Fruit fly (Drosophila melanogaster) S2 (cell line): ENCODE data around the gene CG46308.

Experiments
- CG8478 ChIP-seq: fragments of >200 bp; optimal IDR thresholded peaks from 2 replicates; lab custom pipeline; 2018
- CTCF ChIP-seq, 2 experiments: fragments of >200 bp; optimal IDR thresholded peaks; 2 replicates each; lab custom pipeline; 2018

CG46308 gene

DNA sequence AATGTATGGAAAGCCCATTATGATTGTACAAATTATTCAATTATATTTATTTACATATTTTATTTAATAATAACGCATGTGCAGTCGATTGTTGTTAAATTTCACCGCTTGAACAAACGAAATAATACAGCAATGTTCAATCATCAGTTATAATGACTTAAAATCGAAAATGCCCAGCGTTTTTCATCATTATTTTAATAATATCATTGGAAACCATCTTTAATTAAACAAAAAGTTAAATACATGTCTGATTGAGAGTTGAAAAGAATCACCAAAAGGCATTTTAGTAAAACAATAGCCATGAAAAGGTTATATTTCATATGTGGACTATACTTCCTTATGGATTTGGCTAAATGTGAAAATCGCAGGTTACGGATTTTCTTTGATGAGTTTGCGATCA lies 67.2 kb downstream of the CG46308 start, which contains the start of gene CG33641:
Gene CG33641, plus strand, starts transcription at position 301 of the 400 bp plus-strand sequence.
- no peak for TF ChIP-seq CG8478
- no peak for TF ChIP-seq CTCF (optimal IDR thresholded peaks at IDR 0.05; lab: Kevin White, UChicago)

DNA sequence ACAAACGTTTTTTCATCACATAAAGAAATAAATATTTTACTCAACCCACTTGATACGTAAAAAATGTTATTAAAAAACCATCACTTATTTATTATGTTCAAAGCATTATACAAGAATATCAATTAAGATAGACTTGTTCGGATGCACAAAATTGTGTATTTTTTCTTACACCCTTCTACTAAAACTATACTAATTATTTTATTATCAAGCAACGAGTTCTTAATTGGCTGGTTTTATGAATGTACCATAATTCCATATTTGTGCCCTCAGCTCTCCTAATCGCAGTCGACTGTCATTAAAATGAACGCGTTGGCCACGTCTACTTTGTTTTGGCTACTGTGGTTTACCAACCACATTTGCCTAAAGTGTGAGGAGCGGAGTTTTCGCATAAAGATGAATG lies 68.1 kb downstream of the CG46308 start, which contains the start of gene CG33642:
Gene CG33642, plus strand, starts transcription at position 301 of the 400 bp plus-strand sequence.
- TF ChIP-seq CTCF (optimal IDR thresholded peaks at IDR 0.05; lab: Kevin White, UChicago) (no peak), CG8478 (no peak)

DNA sequence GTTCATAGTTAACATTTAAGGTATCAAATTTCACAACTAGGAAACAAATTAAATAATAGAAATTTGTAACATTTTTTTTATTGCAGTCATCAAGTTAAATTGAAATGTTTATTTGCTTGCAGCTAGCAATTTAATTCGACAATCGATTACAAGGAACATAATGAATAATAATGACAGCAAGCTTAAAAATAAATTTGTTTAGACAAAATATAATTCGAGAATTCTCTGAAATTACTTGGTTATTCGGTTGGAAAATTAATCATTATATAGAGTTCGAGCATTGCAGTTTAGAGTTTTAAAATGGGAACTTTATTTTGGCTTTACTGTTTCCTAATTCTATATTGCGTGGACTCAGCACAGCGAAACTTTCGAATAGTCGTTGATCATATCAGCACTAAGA lies 69.2 kb downstream of the CG46308 start, which contains the start of gene CG33643:
Gene CG33643, plus strand, starts transcription at position 301 of the 400 bp plus-strand sequence.
- TF ChIP-seq CG8478 = no peak

DNA sequence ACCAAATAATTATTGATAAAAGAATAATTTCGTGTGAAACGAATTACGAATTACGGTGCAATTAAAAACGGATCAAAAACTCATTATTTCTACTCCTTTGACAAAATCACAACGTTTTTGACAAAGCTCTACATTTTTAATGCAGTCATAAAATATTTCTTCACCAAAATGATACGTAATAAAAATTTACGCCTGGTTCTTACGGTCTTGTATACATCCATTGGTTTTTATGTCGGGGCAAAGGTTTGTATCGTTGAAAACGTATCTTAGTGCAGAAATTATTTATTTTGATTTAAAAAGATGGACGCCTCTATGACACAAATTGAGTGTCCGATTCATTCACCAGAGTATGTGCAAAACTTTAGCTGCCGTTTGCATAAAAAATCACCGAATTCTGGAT lies 70.2 kb downstream of the CG46308 start, which contains the start of gene CG33644:
Gene CG33644, plus strand, starts transcription at position 301 of the 400 bp plus-strand sequence.
- TF ChIP-seq CTCF (optimal IDR thresholded peaks at IDR 0.05; lab: Kevin White, UChicago) (no peak), CG8478 (no peak)

DNA sequence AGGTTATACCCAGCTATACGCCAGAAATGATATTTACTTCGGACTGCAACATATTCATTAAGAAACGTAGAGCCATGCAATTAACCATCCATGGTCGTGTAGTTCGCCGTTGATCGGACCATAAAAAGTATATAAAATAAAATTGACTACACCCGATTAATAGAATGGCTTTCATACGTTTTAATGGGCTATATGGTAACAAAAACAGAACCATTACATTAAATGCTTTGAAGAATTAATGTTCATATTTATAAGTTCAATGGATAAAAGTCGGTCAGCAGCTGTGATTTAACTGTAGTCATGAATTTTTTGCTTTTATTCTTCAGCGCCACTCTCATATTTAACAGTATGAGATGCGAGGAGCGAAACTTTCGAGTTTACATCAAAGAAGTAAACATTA lies 71.0 kb downstream of the CG46308 start, which contains the start of gene CG33645:
Gene CG33645, plus strand, starts transcription at position 301 of the 400 bp plus-strand sequence.
- TF ChIP-seq CG8478 (no peak), CTCF (optimal IDR thresholded peaks at IDR 0.05; lab: Kevin White, UChicago) (no peak)

DNA sequence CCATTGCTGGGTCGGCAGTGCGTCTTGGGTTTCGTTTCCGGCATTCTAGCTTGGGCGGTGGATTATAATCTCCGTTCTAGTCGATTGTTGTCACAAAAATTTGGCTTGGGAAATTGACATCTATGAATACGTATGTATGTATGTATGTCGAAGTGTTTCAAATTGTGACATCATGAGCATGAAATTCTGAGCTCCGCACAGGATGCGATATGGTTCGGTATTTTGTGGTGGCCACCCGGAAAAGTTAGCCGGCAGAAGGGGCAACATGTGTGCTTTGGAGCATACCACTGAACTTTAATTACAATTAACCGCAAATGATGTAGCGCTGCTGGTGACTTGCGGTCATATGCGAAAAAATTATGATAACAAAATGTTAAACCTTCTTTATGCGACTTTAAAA lies 74.1 kb downstream of the CG46308 start, which contains the start of gene CG15638:
Gene CG15638, minus strand, starts transcription at position 101 of the 400 bp plus-strand sequence.
- no peak for TF ChIP-seq CTCF (optimal IDR thresholded peaks at IDR 0.05; lab: Kevin White, UChicago)
- no peak for TF ChIP-seq CG8478

DNA sequence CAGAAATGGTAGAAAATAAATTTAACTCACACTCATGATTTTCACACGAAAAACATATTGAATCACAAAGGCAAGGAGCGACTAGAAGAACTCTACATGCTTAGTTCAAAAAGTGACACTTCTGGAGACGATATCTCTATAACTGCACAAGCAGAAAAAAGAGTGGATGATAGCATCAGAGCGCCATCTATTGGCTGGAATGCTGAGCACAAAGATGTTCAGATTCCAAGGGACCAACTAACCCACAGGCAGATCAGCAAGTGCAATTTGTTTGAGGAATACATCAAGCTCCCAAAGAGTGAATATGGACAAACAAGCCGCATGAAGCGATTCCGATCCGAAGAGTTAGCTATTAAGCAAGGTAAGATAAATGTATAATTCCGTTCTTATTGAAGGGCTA lies 79.1 kb downstream of the CG46308 start, which contains the start of gene CG16852:
Gene CG16852, plus strand, starts transcription at position 48 of the 400 bp plus-strand sequence.
- TF ChIP-seq CG8478 = no peak
- TF ChIP-seq CTCF (optimal IDR thresholded peaks at IDR 0.05; lab: Kevin White, UChicago) = peak; percentile 76 to 78

DNA sequence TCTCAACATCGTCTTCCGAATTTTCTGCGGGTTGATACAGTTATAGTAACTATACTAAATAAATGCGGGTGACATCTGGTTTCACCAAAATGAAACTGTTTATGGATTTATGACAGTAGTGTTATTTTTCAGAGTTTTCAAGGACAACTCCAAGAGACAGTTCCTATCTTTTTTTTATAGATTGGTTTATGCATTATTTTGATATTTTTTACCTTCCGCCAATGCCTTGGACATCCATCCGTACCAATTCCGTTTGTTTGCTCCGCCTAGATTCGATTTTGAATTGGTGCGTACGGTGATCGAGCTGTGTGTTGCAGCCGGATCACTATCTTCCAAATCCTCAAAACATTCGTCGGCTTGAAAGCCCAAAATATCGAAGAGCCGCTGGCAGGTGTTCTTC lies 80.4 kb downstream of the CG46308 start, which contains the start of gene CG16853:
Gene CG16853, plus strand, starts transcription at position 301 of the 400 bp plus-strand sequence.
- no peak for TF ChIP-seq CTCF (optimal IDR thresholded peaks at IDR 0.05; lab: Kevin White, UChicago)
- no peak for TF ChIP-seq CG8478

DNA sequence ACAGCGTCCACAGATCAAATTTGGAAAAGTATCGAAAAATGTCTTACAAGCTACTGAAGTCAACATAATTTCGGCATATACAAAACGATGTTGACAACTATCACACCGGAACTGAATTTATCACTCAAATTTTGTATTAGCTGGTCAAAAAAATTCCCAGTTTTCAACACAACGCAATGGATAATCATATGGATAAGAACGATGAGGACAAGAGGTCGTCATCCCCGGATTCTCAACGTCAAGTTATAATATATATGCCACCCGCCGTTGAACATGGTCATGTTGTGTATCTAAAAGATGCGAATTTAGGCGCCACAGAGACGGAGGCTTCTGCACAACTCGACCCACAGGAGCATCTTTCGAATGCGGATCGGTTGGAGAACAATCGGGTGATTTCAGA lies 80.9 kb downstream of the CG46308 start, which contains the start of gene CG9263:
Gene CG9263, minus strand, starts transcription at position 101 of the 400 bp plus-strand sequence.
- TF ChIP-seq CTCF (optimal IDR thresholded peaks at IDR 0.05; lab: Kevin White, UChicago) = no peak
- no peak for TF ChIP-seq CG8478

DNA sequence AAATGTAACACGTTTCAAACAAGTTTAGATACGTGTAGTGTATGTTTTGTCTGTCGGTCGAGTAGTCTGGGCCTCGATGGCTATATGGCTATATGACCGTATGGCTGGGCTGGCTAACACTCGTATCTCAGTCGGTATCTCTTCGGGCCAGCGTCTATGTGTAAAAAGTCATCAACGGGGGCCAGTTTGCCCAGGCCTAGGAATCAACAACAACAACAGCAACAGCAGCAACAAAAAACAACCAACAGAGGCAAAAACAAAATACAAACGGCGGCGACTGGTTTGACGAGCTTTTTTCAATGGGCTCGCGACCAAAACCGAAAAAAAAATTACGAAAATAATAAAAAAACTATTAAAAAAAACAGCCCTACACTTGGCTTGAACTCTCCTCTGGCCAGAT lies 84.1 kb downstream of the CG46308 start:
- TF ChIP-seq CTCF (optimal IDR thresholded peaks at IDR 0.05; lab: Kevin White, UChicago) (no peak), CG8478 (no peak)

DNA sequence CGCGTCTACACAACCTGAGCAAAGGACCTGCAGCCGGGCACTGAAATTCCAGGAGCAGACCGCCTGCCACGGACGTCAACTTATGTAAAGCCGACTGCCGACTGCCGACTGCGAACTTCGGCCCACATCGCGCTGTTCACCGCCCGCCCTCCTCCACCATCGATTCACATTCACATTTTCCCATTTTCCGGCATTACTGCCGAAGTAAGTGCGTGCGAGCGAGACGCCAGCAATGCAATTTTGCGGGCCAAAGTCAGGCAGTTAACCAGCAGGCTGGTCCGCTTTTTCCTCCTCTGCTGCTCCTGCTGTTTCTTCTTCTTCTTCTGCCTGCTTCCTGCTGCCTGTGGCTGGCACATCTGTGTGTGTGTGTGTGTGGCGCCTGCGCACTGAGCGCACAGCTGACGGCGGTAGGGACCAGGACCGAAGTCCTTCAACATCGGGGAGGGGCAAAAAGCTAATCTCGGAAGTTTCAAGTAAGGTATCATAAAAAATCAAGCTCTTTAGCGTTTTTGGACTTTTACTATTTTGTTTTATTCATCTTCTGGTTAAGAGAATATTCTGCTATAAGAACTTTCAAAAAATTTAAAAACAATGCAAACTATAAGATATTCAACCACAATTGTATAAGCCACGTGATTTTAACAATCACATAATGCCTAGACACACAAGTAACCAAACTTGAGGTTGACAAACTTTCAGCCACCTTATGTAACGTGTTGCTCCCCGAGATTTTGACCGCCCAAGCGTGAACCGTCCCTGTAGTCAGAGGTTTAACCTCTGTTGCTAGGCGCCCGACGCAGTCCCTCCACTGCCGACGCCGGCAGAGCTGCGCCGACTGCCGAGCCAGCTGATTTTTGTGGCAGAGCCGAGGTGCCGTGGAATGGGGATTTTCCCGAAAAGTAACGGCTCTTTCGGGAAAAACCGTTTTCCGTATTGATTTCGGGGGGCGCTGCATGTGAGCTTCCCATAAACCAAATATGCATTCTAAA lies 86.5 kb downstream of the CG46308 start:
- TF ChIP-seq CG8478 (no peak), CTCF (optimal IDR thresholded peaks at IDR 0.05; lab: Kevin White, UChicago) (no peak)

DNA sequence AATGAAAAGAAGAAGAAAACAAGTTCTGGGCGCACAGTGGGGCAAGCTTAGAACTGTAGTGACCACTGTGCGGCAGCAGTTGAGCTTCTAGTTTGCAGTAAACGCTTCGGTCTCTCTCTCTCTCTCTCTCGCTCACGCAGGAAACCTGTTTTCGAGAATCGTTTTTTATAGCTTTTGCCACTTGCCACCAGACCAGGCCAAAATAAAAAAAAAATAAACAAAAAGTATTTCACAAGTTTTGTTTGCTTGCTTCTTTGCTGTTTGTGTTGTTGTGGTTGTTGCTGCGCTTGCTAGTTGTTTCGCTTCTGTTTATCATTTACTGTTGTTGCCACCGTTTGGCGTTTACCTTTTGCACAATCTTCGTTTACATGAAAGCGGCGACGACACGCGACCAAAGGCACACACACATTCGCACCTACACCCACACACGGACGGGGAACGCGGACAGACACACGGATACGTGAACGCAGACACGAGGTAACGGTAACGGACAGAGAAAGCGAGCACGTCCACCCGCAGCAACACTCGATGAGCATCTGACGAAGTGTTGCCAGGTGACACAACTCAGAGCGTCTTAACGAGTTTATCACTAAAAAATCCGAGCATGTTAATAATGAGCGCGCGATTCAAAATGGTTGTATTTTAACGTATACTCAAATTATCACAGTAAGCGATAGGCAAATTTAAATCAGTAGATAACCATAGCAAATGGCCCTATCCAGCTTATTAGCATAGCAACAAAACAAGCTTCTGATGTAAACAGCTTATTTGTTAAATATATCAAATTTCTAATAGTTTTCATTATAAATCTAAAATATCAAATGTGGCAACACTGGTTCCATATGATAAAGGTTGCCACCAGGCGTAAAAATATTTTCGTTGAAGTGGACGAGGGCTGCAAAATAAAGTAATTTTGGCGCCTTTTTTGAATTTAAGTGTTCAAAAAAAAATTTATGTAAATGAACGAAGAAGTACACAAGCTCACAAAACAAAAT lies 87.5 kb downstream of the CG46308 start, which contains the start of gene B4:
Gene B4, minus strand, starts transcription at position 543 of the 995 bp plus-strand sequence.
- TF ChIP-seq CG8478 (no peak), CTCF (optimal IDR thresholded peaks at IDR 0.05; lab: Kevin White, UChicago) (no peak)
